Worm (Caenorhabditis elegans) whole organism, midembryonic: ENCODE measurements around the gene erfa-3.

ENCODE experiments used
- T22C8.4 ChIP-seq: fragments of 200-800 bp; sonication (Bioruptor generic); IDR thresholded peaks from 2 replicates; pipeline ENCODE4 v1.3.6; 2022; ENCODE audit warnings: missing genetic modification characterization, missing compliant biosample characterization
- tab-1 ChIP-seq: fragments of 200-800 bp; sonication (Bioruptor generic); IDR thresholded peaks from 2 replicates; pipeline ENCODE4 v1.3.6; 2022; ENCODE audit warnings: missing genetic modification characterization, missing compliant biosample characterization
- ztf-29 ChIP-seq: fragments of 200-800 bp; sonication (Bioruptor generic); IDR thresholded peaks from 2 replicates; pipeline ENCODE4 v1.3.6; 2022; ENCODE audit warnings: missing genetic modification reagents, missing genetic modification characterization, missing compliant biosample characterization

- TF ChIP-seq ztf-29 (GFP tag; lab: Robert Waterston, UW), result no peak
- no peak for TF ChIP-seq tab-1
- TF ChIP-seq T22C8.4, result no peak
Observed at ce11 chrV:11113607-11114006, 716 bp upstream of the erfa-3 start, which contains the start of gene math-33.
